Worm (Caenorhabditis elegans) whole organism, L3 larva: ENCODE measurements around the gene rla-2.

ENCODE experiments used
- ama-1 ChIP-seq: fragments of 150-350 bp; optimal IDR thresholded peaks from 2 replicates; lab custom pipeline; 2018
- ceh-82 ChIP-seq: fragments of 150-350 bp; optimal IDR thresholded peaks from 2 replicates; lab custom pipeline; 2014; ENCODE audit warnings: missing biosample characterization, missing genetic modification characterization
- fos-1 ChIP-seq: fragments of 150-350 bp; optimal IDR thresholded peaks from 2 replicates; lab custom pipeline; 2014; ENCODE audit warnings: missing biosample characterization, missing genetic modification characterization
- nfya-1 ChIP-seq: sonication (generic microtip); optimal IDR thresholded peaks from 2 replicates; lab custom pipeline; 2017; ENCODE audit warnings: missing genetic modification characterization, mild to moderate bottlenecking, missing compliant biosample characterization, antibody characterized with exemption, moderate library complexity; ENCODE audit not compliant: insufficient read depth
- zag-1 ChIP-seq: fragments of 150-350 bp; optimal IDR thresholded peaks from 2 replicates; lab custom pipeline; 2014; ENCODE audit warnings: missing biosample characterization, missing genetic modification characterization

DNA sequence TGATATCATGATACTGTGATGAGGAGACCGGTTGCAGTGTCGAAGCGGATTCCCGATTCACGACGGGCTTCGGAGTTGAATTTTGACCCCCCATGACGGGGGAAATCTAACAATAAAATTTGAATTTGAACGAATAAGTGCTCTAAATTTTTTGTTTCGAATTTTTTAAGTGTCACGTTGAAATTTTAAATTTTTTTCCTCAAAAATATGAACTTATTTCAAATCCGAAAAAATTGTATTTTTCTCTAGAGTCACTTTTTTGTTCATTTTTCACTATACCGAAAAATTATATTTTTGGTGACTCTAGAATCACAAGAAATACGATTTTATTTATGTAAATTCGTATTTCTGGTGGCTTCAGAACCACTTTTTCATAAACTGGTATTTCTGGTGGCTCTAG lies 11.6 kb downstream of the rla-2 start, which contains the start of gene W02A2.8:
- no peak for TF ChIP-seq ama-1 (lab: Kevin White, UChicago)
- no peak for TF ChIP-seq ceh-82 (tag; lab: Kevin White, UChicago)
- no peak for TF ChIP-seq fos-1 (tag; lab: Kevin White, UChicago)
- TF ChIP-seq nfya-1 (tag; lab: Kevin White, UChicago): no peak
- TF ChIP-seq zag-1: no peak
